Fruit fly (Drosophila melanogaster) ovary, adult (tissue): ENCODE measurements around the gene p130CAS.

Experiments used
- CG17801 ChIP-seq: fragments of 200-800 bp; optimal IDR thresholded peaks from 2 replicates; lab custom pipeline; 2019; ENCODE audit warnings: missing biosample characterization, mild to moderate bottlenecking, missing genetic modification characterization, moderate library complexity; ENCODE audit not compliant: partially characterized antibody

p130CAS gene

DNA sequence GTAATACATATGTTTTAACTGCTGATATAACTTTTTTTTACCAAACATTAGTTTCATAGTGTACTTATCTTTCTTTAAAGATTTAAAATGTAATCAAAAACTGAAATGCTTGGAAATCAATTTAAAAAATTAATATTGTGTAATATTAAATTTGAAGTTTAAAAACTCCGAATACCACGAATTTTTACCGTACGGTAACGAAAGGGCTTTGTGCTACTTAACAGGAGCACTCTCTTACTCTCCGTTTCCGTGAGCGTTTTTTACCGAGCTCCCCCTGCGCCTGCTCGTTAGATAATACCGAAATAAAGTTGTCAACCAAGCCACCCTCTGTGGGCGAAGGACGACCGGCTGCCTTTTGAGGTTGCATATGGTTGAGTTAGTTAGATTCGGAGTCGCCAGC lies at the start of gene p130CAS, which contains the start of gene Dic61B:
Gene p130CAS (plus strand): TSS at position 396 of the 400 bp plus-strand sequence.
Gene Dic61B (minus strand): TSS at position 101 of the 400 bp plus-strand sequence.
- TF ChIP-seq CG17801, result no peak

DNA sequence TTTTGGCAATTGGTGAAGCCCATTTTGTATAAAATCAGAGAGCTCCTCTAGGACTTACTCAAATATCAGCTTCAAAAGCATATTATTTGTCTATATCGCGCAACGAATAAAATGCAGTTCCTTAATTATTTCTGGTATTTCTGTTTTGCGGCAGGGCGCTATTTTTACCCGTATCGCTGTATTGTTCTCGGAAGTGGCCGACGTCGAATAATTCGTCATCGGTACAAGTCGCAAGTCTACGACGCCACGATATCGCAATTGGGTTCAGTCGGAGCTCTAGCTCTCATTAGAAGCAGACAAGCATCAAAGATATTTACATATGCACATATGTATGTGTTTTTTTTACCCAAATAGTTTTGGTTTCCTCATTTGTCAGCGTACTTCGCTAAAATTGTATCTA lies 48.6 kb upstream of the p130CAS start:
- peak; percentile 9 for TF ChIP-seq CG17801

- no peak for TF ChIP-seq CG17801
Observed at dm6 chr3L:109058-109457, 43.6 kb upstream of the p130CAS start.

DNA sequence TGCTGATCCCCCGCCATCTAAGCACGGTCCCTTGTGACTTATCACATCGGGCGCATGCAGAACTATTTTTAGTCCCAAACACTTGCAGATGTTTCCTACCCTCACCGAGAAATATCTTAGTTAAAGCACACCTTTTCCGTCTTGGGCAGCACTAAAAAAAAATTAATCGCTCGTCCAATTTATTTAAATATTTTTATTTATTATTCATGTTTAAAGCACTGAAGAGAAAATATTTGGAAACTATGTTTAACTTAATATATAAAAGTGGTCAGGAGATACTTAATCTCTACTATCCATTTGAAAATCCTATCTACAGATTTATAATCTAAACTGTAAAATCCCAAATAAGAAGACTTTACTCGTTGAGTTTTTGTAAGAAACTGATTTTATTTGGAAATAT lies 42.7 kb upstream of the p130CAS start:
- no peak for TF ChIP-seq CG17801

dm6 chr3L:119390-119789 lies 33.3 kb upstream of the p130CAS start:
- no peak for TF ChIP-seq CG17801

DNA sequence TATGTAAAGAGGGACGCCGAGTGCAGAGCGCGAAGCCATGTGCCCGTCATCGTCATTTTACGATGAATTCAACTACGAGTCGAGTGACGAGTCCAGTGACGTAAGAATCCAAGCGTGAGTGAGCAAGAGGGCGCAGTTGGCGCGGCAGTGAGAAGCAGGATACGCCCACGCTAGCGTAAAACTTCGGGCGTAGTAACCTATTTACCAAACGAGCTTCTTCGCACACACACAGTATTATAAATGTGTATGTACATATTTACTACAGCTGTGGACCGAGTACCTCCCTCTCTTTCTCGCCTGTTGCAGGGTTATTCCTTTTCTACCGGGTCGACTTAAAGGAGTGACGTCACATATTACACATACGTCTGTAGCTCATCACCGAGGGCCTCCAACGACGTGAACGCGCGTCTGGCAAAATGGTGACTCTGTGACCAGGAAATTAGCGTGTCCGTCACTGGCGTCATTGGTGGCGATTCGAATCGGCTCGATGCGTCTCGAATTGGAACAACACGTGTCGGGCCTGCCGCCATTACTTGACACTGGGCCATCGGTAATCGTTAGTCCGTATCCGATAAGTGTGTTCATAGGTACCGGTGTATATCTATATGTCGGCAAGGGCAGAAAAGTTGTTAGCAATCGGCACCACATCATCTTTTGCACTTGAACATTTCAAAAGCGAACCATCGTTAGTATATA lies 28.8 kb upstream of the p130CAS start:
- TF ChIP-seq CG17801, result no peak

- TF ChIP-seq CG17801, result no peak
Observed at dm6 chr3L:127450-127849, 25.2 kb upstream of the p130CAS start.

dm6 chr3L:128295-129117 lies 24.2 kb upstream of the p130CAS start:
- TF ChIP-seq CG17801, result peak; percentile 53

dm6 chr3L:129311-129816 lies 23.3 kb upstream of the p130CAS start, which contains the start of gene Pdk1:
Gene Pdk1 (plus strand): TSS chr3L:129450.
- peak; percentile 59 for TF ChIP-seq CG17801

dm6 chr3L:130798-131150 lies 21.9 kb upstream of the p130CAS start:
- TF ChIP-seq CG17801, result no peak

- peak; percentile 44 for TF ChIP-seq CG17801
Observed at dm6 chr3L:131151-131997, 21.3 kb upstream of the p130CAS start.

- no peak for TF ChIP-seq CG17801
Observed at dm6 chr3L:131998-132693, 20.5 kb upstream of the p130CAS start.

DNA sequence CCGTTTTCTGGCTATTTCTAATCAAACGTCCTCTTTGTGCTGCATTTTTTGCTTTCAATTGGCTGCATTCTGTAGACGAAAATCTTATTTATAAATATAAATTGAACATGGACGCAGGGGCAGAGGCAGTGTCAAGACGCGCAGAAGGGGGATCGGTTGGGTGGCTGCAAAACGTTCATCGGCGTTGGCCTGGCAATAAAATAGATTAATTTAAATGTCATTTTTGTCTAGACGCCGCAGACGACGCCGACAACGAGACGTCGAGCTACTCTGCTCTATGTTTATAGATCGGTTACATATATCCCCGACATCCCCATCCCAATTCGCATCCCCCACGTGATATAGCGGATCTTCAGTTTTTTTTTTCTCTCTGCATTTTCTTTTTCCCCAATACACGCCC lies 19.3 kb upstream of the p130CAS start:
- TF ChIP-seq CG17801, result no peak

DNA sequence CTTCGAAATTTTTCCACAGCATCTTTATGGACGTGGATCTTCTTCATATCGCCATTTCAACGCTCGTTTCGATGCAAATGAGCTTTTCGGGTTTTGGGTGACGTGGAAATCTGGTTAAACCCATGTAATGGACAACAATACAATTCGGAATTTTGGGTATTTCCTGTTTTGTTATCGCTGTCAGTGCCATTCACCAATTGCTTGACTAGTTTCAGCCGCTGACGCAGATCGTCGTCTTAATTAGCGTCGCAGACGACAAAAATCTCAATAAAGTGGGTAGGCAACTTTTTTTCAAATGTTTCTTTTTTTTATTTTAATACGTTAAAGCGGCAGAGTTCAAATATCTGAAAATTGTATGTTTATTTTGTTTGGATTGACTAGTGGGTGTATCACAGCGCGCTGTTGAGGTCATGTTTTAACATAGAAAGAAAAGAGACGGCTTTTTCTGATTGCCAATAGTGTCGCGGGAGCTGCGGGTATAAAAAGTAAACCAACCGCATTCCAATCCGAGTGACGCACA lies 18.8 kb upstream of the p130CAS start:
- TF ChIP-seq CG17801, result no peak

dm6 chr3L:134868-135267 lies 17.8 kb upstream of the p130CAS start:
- no peak for TF ChIP-seq CG17801
